Fruit fly (Drosophila melanogaster): ENCODE results near the gene Cpr35B.

DNA sequence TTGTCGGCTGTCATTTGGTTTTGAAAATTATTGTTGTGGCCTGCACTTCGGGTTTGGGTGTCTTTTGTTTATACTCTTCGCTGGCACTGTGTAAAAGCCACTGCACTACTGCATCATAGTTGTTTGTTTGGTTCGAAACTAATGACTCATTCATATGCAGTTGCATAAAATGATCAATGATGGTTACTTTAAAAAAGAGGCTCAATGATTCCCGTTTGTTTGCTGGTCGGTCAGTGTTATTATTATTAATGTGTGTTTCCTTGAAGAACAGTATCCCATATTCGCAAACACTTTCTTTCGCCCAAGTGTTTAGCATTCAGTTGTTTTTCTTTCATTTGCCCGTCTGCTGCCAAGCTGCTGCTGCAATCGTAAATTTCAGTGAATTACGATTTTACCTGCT, 36.5 kb downstream of the Cpr35B start:
- no peak for TF ChIP-seq CG8478 (optimal IDR thresholded peaks at IDR 0.05)
- TF ChIP-seq CTCF (optimal IDR thresholded peaks at IDR 0.05) = no peak
